Fruit fly (Drosophila melanogaster) whole organism, embryonic: ENCODE measurements around the gene CG43175.

ENCODE experiments used
- Adf1 ChIP-seq: fragments of 200-800 bp; sonication (Bioruptor generic); IDR thresholded peaks from 2 replicates; pipeline ENCODE4 v1.3.6; 2022; ENCODE audit warnings: missing biosample characterization, missing genetic modification characterization
- BEAF-32 ChIP-seq: fragments of 200-800 bp; sonication (Bioruptor generic); optimal IDR thresholded peaks from 3 replicates; lab custom pipeline; 2017; ENCODE audit warnings: missing biosample characterization, missing genetic modification characterization, mild to moderate bottlenecking, moderate library complexity, missing genetic modification reagents
- CG10462 ChIP-seq: fragments of 200-800 bp; sonication (Bioruptor generic); optimal IDR thresholded peaks from 2 replicates; lab custom pipeline; 2016; ENCODE audit warnings: missing biosample characterization, missing genetic modification characterization
- CG12071 ChIP-seq: fragments of 200-800 bp; sonication (Bioruptor generic); optimal IDR thresholded peaks from 3 replicates; lab custom pipeline; 2018; ENCODE audit warnings: missing biosample characterization, mild to moderate bottlenecking, missing genetic modification characterization
- CG1233 ChIP-seq: fragments of 200-800 bp; sonication (Bioruptor generic); optimal IDR thresholded peaks from 4 replicates; lab custom pipeline; 2018; ENCODE audit warnings: missing biosample characterization, mild to moderate bottlenecking, missing genetic modification characterization
- CG1529 ChIP-seq: fragments of 200-800 bp; sonication (Bioruptor generic); optimal IDR thresholded peaks from 3 replicates; lab custom pipeline; 2018; ENCODE audit warnings: missing biosample characterization, missing genetic modification characterization
- CG17359 ChIP-seq: fragments of 200-800 bp; sonication (Bioruptor generic); optimal IDR thresholded peaks from 3 replicates; lab custom pipeline; 2018; ENCODE audit warnings: missing biosample characterization, mild to moderate bottlenecking, missing genetic modification characterization, moderate library complexity
- CG17568 ChIP-seq: fragments of 200-800 bp; sonication (Bioruptor generic); optimal IDR thresholded peaks from 2 replicates; lab custom pipeline; 2018; ENCODE audit warnings: missing biosample characterization, mild to moderate bottlenecking, missing genetic modification characterization, moderate library complexity
- CG17912 ChIP-seq: fragments of 200-800 bp; sonication (Bioruptor generic); optimal IDR thresholded peaks from 2 replicates; lab custom pipeline; 2018; ENCODE audit warnings: missing biosample characterization, mild to moderate bottlenecking, missing genetic modification characterization
- CG18619 ChIP-seq: fragments of 200-800 bp; sonication (Bioruptor generic); optimal IDR thresholded peaks from 3 replicates; lab custom pipeline; 2017; ENCODE audit warnings: missing biosample characterization, mild to moderate bottlenecking, missing genetic modification characterization
- CG2116 ChIP-seq: fragments of 200-800 bp; sonication (Bioruptor generic); optimal IDR thresholded peaks from 3 replicates; lab custom pipeline; 2018; ENCODE audit warnings: missing biosample characterization, mild to moderate bottlenecking, missing genetic modification characterization
- CG2889 ChIP-seq: fragments of 200-800 bp; sonication (Bioruptor generic); IDR thresholded peaks from 3 replicates; pipeline ENCODE4 v1.3.6; 2022; ENCODE audit warnings: missing biosample characterization, missing genetic modification characterization
- CG3281 ChIP-seq: fragments of 200-800 bp; sonication (Bioruptor generic); optimal IDR thresholded peaks from 3 replicates; lab custom pipeline; 2017; ENCODE audit warnings: missing biosample characterization, mild to moderate bottlenecking, missing genetic modification characterization
- CG3726 ChIP-seq: fragments of 200-800 bp; sonication (Bioruptor generic); IDR thresholded peaks from 3 replicates; pipeline ENCODE4, ENCODE4 v1.3.6; 2022; ENCODE audit warnings: missing biosample characterization, missing genetic modification characterization
- CG4707 ChIP-seq: fragments of 200-800 bp; sonication (Bioruptor generic); optimal IDR thresholded peaks from 2 replicates; lab custom pipeline; 2018; ENCODE audit warnings: missing biosample characterization, mild to moderate bottlenecking, missing genetic modification characterization, moderate library complexity
- CG5953 ChIP-seq: fragments of 200-800 bp; sonication (Bioruptor generic); IDR thresholded peaks from 2 replicates; pipeline ENCODE4 v1.3.6; 2022; ENCODE audit warnings: missing biosample characterization, missing genetic modification characterization
- CG6272 ChIP-seq: fragments of 200-800 bp; sonication (Bioruptor generic); IDR thresholded peaks from 2 replicates; pipeline ENCODE4 v1.3.6; 2022; ENCODE audit warnings: missing biosample characterization, missing genetic modification characterization
- CG8388 ChIP-seq: fragments of 200-800 bp; sonication (Bioruptor generic); optimal IDR thresholded peaks from 2 replicates; lab custom pipeline; 2019; ENCODE audit warnings: missing biosample characterization, mild to moderate bottlenecking, missing genetic modification characterization, moderate library complexity
- CG9215 ChIP-seq: fragments of 200-800 bp; sonication (Bioruptor generic); IDR thresholded peaks from 2 replicates; pipeline ENCODE4 v1.3.6; 2022; ENCODE audit warnings: missing biosample characterization, missing genetic modification characterization
- CG9437 ChIP-seq: fragments of 200-800 bp; sonication (Bioruptor generic); optimal IDR thresholded peaks from 2 replicates; lab custom pipeline; 2018; ENCODE audit warnings: missing biosample characterization, mild to moderate bottlenecking, missing genetic modification characterization
- CG9727 ChIP-seq: fragments of 200-800 bp; sonication (Bioruptor generic); optimal IDR thresholded peaks from 3 replicates; lab custom pipeline; 2017; ENCODE audit warnings: missing biosample characterization, mild to moderate bottlenecking, missing genetic modification characterization
- D19A ChIP-seq: fragments of 200-800 bp; optimal IDR thresholded peaks from 3 replicates; lab custom pipeline; 2019; ENCODE audit warnings: missing biosample characterization, mild to moderate bottlenecking, missing genetic modification characterization, moderate library complexity
- Drgx ChIP-seq: fragments of 200-800 bp; sonication (Bioruptor generic); IDR thresholded peaks from 2 replicates; pipeline ENCODE4 v1.3.6; 2022; ENCODE audit warnings: missing biosample characterization, missing genetic modification characterization
- Ets97D ChIP-seq: fragments of 200-800 bp; sonication (Bioruptor generic); optimal IDR thresholded peaks from 3 replicates; lab custom pipeline; 2016; ENCODE audit warnings: missing biosample characterization, missing genetic modification characterization
- HHEX ChIP-seq: fragments of 200-800 bp; sonication (Bioruptor generic); optimal IDR thresholded peaks from 3 replicates; lab custom pipeline; 2017; ENCODE audit warnings: missing biosample characterization, mild to moderate bottlenecking, missing genetic modification characterization, missing genetic modification reagents
- HLHmδ ChIP-seq: fragments of 200-800 bp; sonication (Bioruptor generic); optimal IDR thresholded peaks from 2 replicates; lab custom pipeline; 2018; ENCODE audit warnings: missing biosample characterization, mild to moderate bottlenecking, missing genetic modification characterization, moderate library complexity
- Kr ChIP-seq: fragments of 200-800 bp; sonication (Bioruptor generic); optimal IDR thresholded peaks from 2 replicates; lab custom pipeline; 2017; ENCODE audit warnings: missing biosample characterization, mild to moderate bottlenecking, missing genetic modification characterization
- Lhr ChIP-seq: fragments of 200-800 bp; sonication (Bioruptor generic); optimal IDR thresholded peaks from 3 replicates; lab custom pipeline; 2017; ENCODE audit warnings: mild to moderate bottlenecking, missing biosample characterization, missing genetic modification reagents, missing genetic modification characterization
- MTF-1 ChIP-seq: fragments of 200-800 bp; sonication (Bioruptor generic); optimal IDR thresholded peaks from 2 replicates; lab custom pipeline; 2018; ENCODE audit warnings: missing biosample characterization, mild to moderate bottlenecking, missing genetic modification characterization, borderline replicate concordance
- Mes4 ChIP-seq: fragments of 200-800 bp; sonication (Bioruptor generic); optimal IDR thresholded peaks from 2 replicates; lab custom pipeline; 2016; ENCODE audit warnings: missing biosample characterization, missing genetic modification characterization
- Poxn ChIP-seq: fragments of 200-800 bp; sonication (Bioruptor generic); IDR thresholded peaks from 2 replicates; pipeline ENCODE4 v1.3.6; 2022; ENCODE audit warnings: missing biosample characterization, missing genetic modification characterization
- Sox100B ChIP-seq: fragments of 200-800 bp; sonication (Bioruptor generic); optimal IDR thresholded peaks from 3 replicates; lab custom pipeline; 2018; ENCODE audit warnings: missing biosample characterization, mild to moderate bottlenecking, missing genetic modification characterization
- bcd ChIP-seq: fragments of 200-800 bp; sonication (Bioruptor generic); optimal IDR thresholded peaks from 2 replicates; lab custom pipeline; 2017; ENCODE audit warnings: missing biosample characterization, mild to moderate bottlenecking, missing genetic modification characterization
- bsh ChIP-seq, 2 experiments: fragments of 200-800 bp; sonication (Bioruptor generic); optimal IDR thresholded peaks; 2 replicates each; lab custom pipeline; 2017 to 2018; ENCODE audit warnings: mild to moderate bottlenecking in 2 of 2, missing biosample characterization in 2 of 2, missing genetic modification characterization in 2 of 2, moderate library complexity in 1 of 2
- dmrt11E ChIP-seq: fragments of 200-800 bp; sonication (Bioruptor generic); optimal IDR thresholded peaks from 3 replicates; lab custom pipeline; 2018; ENCODE audit warnings: missing biosample characterization, mild to moderate bottlenecking, missing genetic modification characterization, moderate library complexity
- esg ChIP-seq: fragments of 200-800 bp; sonication (Bioruptor generic); conservative IDR thresholded peaks from 2 replicates; pipeline ENCODE4 v1.3.6; 2022; ENCODE audit warnings: missing biosample characterization, missing genetic modification characterization
- fd64A ChIP-seq: fragments of 200-800 bp; sonication (Bioruptor generic); optimal IDR thresholded peaks from 3 replicates; lab custom pipeline; 2018; ENCODE audit warnings: missing biosample characterization, mild to moderate bottlenecking, missing genetic modification characterization
- ftz-f1 ChIP-seq: fragments of 200-800 bp; sonication (Bioruptor generic); optimal IDR thresholded peaks from 2 replicates; lab custom pipeline; 2016; ENCODE audit warnings: missing biosample characterization, missing genetic modification characterization
- hkb ChIP-seq, 2 experiments: fragments of 200-800 bp in 1 of 2; fragments of >200 bp in 1 of 2; sonication (Bioruptor generic) in 1 of 2; IDR thresholded peaks in 1 of 2; optimal IDR thresholded peaks in 1 of 2; 2 replicates each; pipeline versions ENCODE4 v1.3.6 to Lab custom; 2017 to 2022; ENCODE audit warnings: missing biosample characterization in 1 of 2, missing genetic modification characterization in 1 of 2
- lab ChIP-seq: fragments of 200-800 bp; sonication (Bioruptor generic); optimal IDR thresholded peaks from 3 replicates; lab custom pipeline; 2017; ENCODE audit warnings: missing biosample characterization, missing genetic modification characterization, mild to moderate bottlenecking, moderate library complexity, missing genetic modification reagents
- lov ChIP-seq, 2 experiments: fragments of 200-800 bp in 1 of 2; fragments of >200 bp in 1 of 2; sonication (Bioruptor generic) in 1 of 2; IDR thresholded peaks in 1 of 2; optimal IDR thresholded peaks in 1 of 2; 2 replicates in 1 of 2; 3 replicates in 1 of 2; pipeline versions ENCODE4 v1.3.6 to Lab custom; 2017 to 2022; ENCODE audit warnings: missing biosample characterization in 1 of 2, missing genetic modification characterization in 1 of 2
- mirr ChIP-seq: fragments of 200-800 bp; sonication (Bioruptor generic); optimal IDR thresholded peaks from 3 replicates; lab custom pipeline; 2018; ENCODE audit warnings: missing biosample characterization, mild to moderate bottlenecking, missing genetic modification characterization
- nau ChIP-seq: fragments of 200-800 bp; sonication (Bioruptor generic); optimal IDR thresholded peaks from 3 replicates; lab custom pipeline; 2017; ENCODE audit warnings: missing biosample characterization, mild to moderate bottlenecking, missing genetic modification characterization, missing genetic modification reagents
- onecut ChIP-seq: fragments of 200-800 bp; sonication (Bioruptor generic); IDR thresholded peaks from 2 replicates; pipeline ENCODE4 v1.3.6; 2022; ENCODE audit warnings: missing biosample characterization, missing genetic modification characterization
- org-1 ChIP-seq: fragments of 200-800 bp; sonication (Bioruptor generic); optimal IDR thresholded peaks from 2 replicates; lab custom pipeline; 2017; ENCODE audit warnings: missing biosample characterization, missing genetic modification characterization
- ranshi ChIP-seq: fragments of 200-800 bp; sonication (Bioruptor generic); IDR thresholded peaks from 2 replicates; pipeline ENCODE4 v1.3.6; 2022; ENCODE audit warnings: missing biosample characterization, missing genetic modification characterization
- ro ChIP-seq: fragments of 200-800 bp; sonication (Bioruptor generic); IDR thresholded peaks from 2 replicates; pipeline ENCODE4 v1.3.6; 2022; ENCODE audit warnings: missing biosample characterization, missing genetic modification characterization
- sens-2 ChIP-seq: fragments of 200-800 bp; sonication (Bioruptor generic); IDR thresholded peaks from 2 replicates; pipeline ENCODE4 v1.3.6; 2022; ENCODE audit warnings: missing biosample characterization, missing genetic modification characterization
- stc ChIP-seq: fragments of 200-800 bp; sonication (Bioruptor generic); IDR thresholded peaks from 2 replicates; pipeline ENCODE4 v1.3.6; 2022; ENCODE audit warnings: missing biosample characterization, missing genetic modification characterization

Gene CG43175

dm6 chr3R:17655040-17655439 is 24.5 kb downstream of the CG43175 start (continued):
- TF ChIP-seq fd64A (GFP tag; lab: Kevin White, UChicago) = peak; percentile 31
- TF ChIP-seq onecut (GFP tag; lab: Robert Waterston, UW) = peak; percentile 44
- peak; percentile 20 for TF ChIP-seq Lhr
- no peak for TF ChIP-seq org-1 (GFP tag; lab: Kevin White, UChicago)
- TF ChIP-seq Poxn (GFP tag; lab: Robert Waterston, UW) = no peak
- TF ChIP-seq CG5953 (GFP tag; lab: Robert Waterston, UW) = 0 out of 2 replicates have a peak, but pooled peaks have one; percentile 21
- peak; percentile 30 for TF ChIP-seq lab
- peak; percentile 37 for TF ChIP-seq CG1529
- TF ChIP-seq Kr = no peak
- peak; percentile 61 for TF ChIP-seq CG1233
- peak; percentile 1 for TF ChIP-seq CG9437 (GFP tag; lab: Kevin White, UChicago)
- TF ChIP-seq CG17568 = peak; percentile 67
- peak; percentile 48 for TF ChIP-seq CG8388 (GFP tag; lab: Kevin White, UChicago)
- no peak for TF ChIP-seq Drgx (GFP tag; lab: Robert Waterston, UW)
- peak; percentile 96 for TF ChIP-seq Ets97D
- TF ChIP-seq Adf1 (GFP tag; lab: Robert Waterston, UW) = no peak
- peak; percentile 17 for TF ChIP-seq Mes4 (GFP tag; lab: Kevin White, UChicago)
- TF ChIP-seq CG3281 = no peak
- TF ChIP-seq Sox100B (GFP tag; lab: Kevin White, UChicago) = peak; percentile 30
- no peak for TF ChIP-seq D19A (tag; lab: Kevin White, UChicago)
- no peak for TF ChIP-seq BEAF-32 (GFP tag; lab: Kevin White, UChicago)
- no peak for TF ChIP-seq lov (optimal IDR thresholded peaks at IDR 0.05; lab: Kevin White, UChicago)
- TF ChIP-seq lov (GFP tag; IDR thresholded peaks at IDR 0.05; lab: Robert Waterston, UW) = peak; percentile 77; the same call in 2 of the 3 replicates
- no peak for TF ChIP-seq hkb (optimal IDR thresholded peaks at IDR 0.05; lab: Kevin White, UChicago)
- peak; percentile 38 for TF ChIP-seq hkb (GFP tag; IDR thresholded peaks at IDR 0.05; lab: Robert Waterston, UW)
- 0 out of 2 replicates have a peak, but pooled peaks have one; percentile 43 for TF ChIP-seq sens-2 (GFP tag; lab: Robert Waterston, UW)
- no peak for TF ChIP-seq ro (GFP tag; lab: Robert Waterston, UW)
- peak; percentile 22 for TF ChIP-seq CG9727 (GFP tag; lab: Kevin White, UChicago)
- TF ChIP-seq ftz-f1 (GFP tag; lab: Kevin White, UChicago) = no peak
- TF ChIP-seq MTF-1 (GFP tag; lab: Kevin White, UChicago) = peak; percentile 53
- peak; percentile 88 for TF ChIP-seq HLHmδ (GFP tag; lab: Kevin White, UChicago)
- no peak for TF ChIP-seq CG6272 (GFP tag; lab: Robert Waterston, UW)
- TF ChIP-seq CG3726 = no peak
- no peak for TF ChIP-seq mirr
- peak; percentile 24 for TF ChIP-seq HHEX (GFP tag; lab: Kevin White, UChicago)
- TF ChIP-seq CG2889 (GFP tag; lab: Robert Waterston, UW) = no peak
- TF ChIP-seq CG17912 (GFP tag; lab: Kevin White, UChicago) = no peak
- TF ChIP-seq CG2116 = peak; percentile 48
- TF ChIP-seq nau (GFP tag; lab: Kevin White, UChicago) = peak; percentile 15
- TF ChIP-seq esg (GFP tag; lab: Robert Waterston, UW) = no peak
- TF ChIP-seq CG4707 (GFP tag; lab: Kevin White, UChicago) = peak; percentile 47
- peak; percentile 16; the same call in 1 of the 2 replicates for TF ChIP-seq ranshi (GFP tag; lab: Robert Waterston, UW)
- no peak for TF ChIP-seq stc (GFP tag; lab: Robert Waterston, UW)
- TF ChIP-seq dmrt11E = peak; percentile 21
- peak; percentile 41 for TF ChIP-seq CG12071 (GFP tag; lab: Kevin White, UChicago)
- TF ChIP-seq bcd (GFP tag; lab: Kevin White, UChicago) = peak; percentile 3
- peak in 1 of 2 experiments; percentile 46 for TF ChIP-seq bsh (GFP tag; optimal IDR thresholded peaks at IDR 0.05; lab: Kevin White, UChicago)
- TF ChIP-seq CG17359 = peak; percentile 10
- no peak for TF ChIP-seq CG18619
- TF ChIP-seq CG10462 (GFP tag; lab: Kevin White, UChicago) = no peak
- TF ChIP-seq CG9215 (GFP tag; lab: Robert Waterston, UW) = no peak
